Fruit fly (Drosophila melanogaster): ENCODE measurements around the gene CG17211.

Gene CG17211

DNA sequence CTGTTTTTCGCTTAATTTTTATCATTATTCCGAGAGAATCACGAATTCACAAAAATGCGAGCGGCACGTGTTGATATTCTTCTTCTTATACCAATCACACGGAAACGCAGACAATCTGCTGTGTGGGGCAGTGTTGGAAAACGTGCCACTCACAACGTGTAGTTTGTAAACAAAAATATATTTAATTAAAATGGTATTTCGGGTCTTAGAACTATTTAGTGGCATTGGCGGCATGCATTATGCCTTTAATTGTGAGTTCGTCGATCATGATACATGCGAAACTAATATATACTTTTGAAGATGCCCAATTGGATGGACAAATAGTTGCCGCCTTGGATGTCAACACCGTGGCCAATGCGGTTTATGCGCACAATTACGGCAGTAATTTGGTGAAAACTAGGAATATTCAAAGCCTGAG is 17.8 kb upstream of the CG17211 start, which contains the start of the genes CG6712 and Mt2 (continued):
- no peak for TF ChIP-seq Kr (GFP tag; optimal IDR thresholded peaks at IDR 0.05)
- TF ChIP-seq cas (GFP tag; IDR thresholded peaks at IDR 0.05), result no peak
- TF ChIP-seq CG34422 (GFP tag; IDR thresholded peaks at IDR 0.05), result peak; percentile 80; the same call in 1 of the 3 replicates
- no peak for TF ChIP-seq bowl (GFP tag; IDR thresholded peaks at IDR 0.05)
- TF ChIP-seq trem (tag; optimal IDR thresholded peaks at IDR 0.05), result peak; percentile 0
- TF ChIP-seq lilli (GFP tag; optimal IDR thresholded peaks at IDR 0.05), result peak; percentile 20
- no peak for TF ChIP-seq CG15479 (GFP tag; optimal IDR thresholded peaks at IDR 0.05)
- TF ChIP-seq en (GFP tag; optimal IDR thresholded peaks at IDR 0.05), result no peak
- no peak for TF ChIP-seq Abd-B (GFP tag; optimal IDR thresholded peaks at IDR 0.05)
- TF ChIP-seq Rfx (GFP tag; IDR thresholded peaks at IDR 0.05), result peak; percentile 55
- TF ChIP-seq seq (GFP tag; IDR thresholded peaks at IDR 0.05), result no peak
- TF ChIP-seq PHDP (tag; optimal IDR thresholded peaks at IDR 0.05), result no peak
- no peak for TF ChIP-seq H15 (GFP tag; IDR thresholded peaks at IDR 0.05)
- TF ChIP-seq slp2 (GFP tag; optimal IDR thresholded peaks at IDR 0.05), result no peak
- no peak for TF ChIP-seq aop (GFP tag; IDR thresholded peaks at IDR 0.05)
- TF ChIP-seq CG11456 (GFP tag; IDR thresholded peaks at IDR 0.05), result peak; percentile 18; the same call in 1 of the 3 replicates
- no peak for TF ChIP-seq toy (GFP tag; IDR thresholded peaks at IDR 0.05)
- TF ChIP-seq eve (GFP tag; optimal IDR thresholded peaks at IDR 0.05), result no peak
- no peak for TF ChIP-seq Opbp (GFP tag; IDR thresholded peaks at IDR 0.05; ENCODE audit: partially characterized antibody)
- no peak for TF ChIP-seq Bteb2 (GFP tag; optimal IDR thresholded peaks at IDR 0.05)
- TF ChIP-seq CG17186 (GFP tag; optimal IDR thresholded peaks at IDR 0.05), result no peak
- TF ChIP-seq h (optimal IDR thresholded peaks at IDR 0.05), result no peak
- no peak for TF ChIP-seq oc (tag; optimal IDR thresholded peaks at IDR 0.05)
- no peak for TF ChIP-seq CG31365 (tag; optimal IDR thresholded peaks at IDR 0.05)
- TF ChIP-seq Sry-δ (GFP tag; optimal IDR thresholded peaks at IDR 0.05), result no peak
- TF ChIP-seq zen (tag; optimal IDR thresholded peaks at IDR 0.05), result no peak
- TF ChIP-seq CG1603 (tag; optimal IDR thresholded peaks at IDR 0.05), result peak; percentile 26
- TF ChIP-seq ato (GFP tag; IDR thresholded peaks at IDR 0.05; ENCODE audit: partially characterized antibody), result no peak
- TF ChIP-seq CG12942 (GFP tag; optimal IDR thresholded peaks at IDR 0.05), result no peak
- TF ChIP-seq grn (GFP tag; optimal IDR thresholded peaks at IDR 0.05), result no peak
- TF ChIP-seq CG34376 (GFP tag; optimal IDR thresholded peaks at IDR 0.05), result no peak
- TF ChIP-seq CG9876 (GFP tag; optimal IDR thresholded peaks at IDR 0.05), result no peak
- no peak for TF ChIP-seq nau (GFP tag; optimal IDR thresholded peaks at IDR 0.05)
- TF ChIP-seq CG12391 (tag; optimal IDR thresholded peaks at IDR 0.05), result no peak
- no peak for TF ChIP-seq CG8944 (GFP tag; optimal IDR thresholded peaks at IDR 0.05)
- no peak for TF ChIP-seq sqz (GFP tag; optimal IDR thresholded peaks at IDR 0.05)
- TF ChIP-seq Ravus (GFP tag; IDR thresholded peaks at IDR 0.05), result no peak
- no peak for TF ChIP-seq pita (GFP tag; optimal IDR thresholded peaks at IDR 0.05)
- no peak for TF ChIP-seq amos (GFP tag; IDR thresholded peaks at IDR 0.05; ENCODE audit: partially characterized antibody)
- TF ChIP-seq crp (GFP tag; optimal IDR thresholded peaks at IDR 0.05), result peak in 1 of 2 experiments; percentile 67
- peak; percentile 18 for TF ChIP-seq Xbp1 (GFP tag; optimal IDR thresholded peaks at IDR 0.05)
- TF ChIP-seq CG9215 (GFP tag; IDR thresholded peaks at IDR 0.05), result no peak
- TF ChIP-seq CG7987 (GFP tag; optimal IDR thresholded peaks at IDR 0.05), result peak; percentile 5
- no peak for TF ChIP-seq sim (GFP tag; IDR thresholded peaks at IDR 0.05)
- TF ChIP-seq CG14710 (tag; optimal IDR thresholded peaks at IDR 0.05), result peak; percentile 63
- no peak for TF ChIP-seq CG42726 (GFP tag; IDR thresholded peaks at IDR 0.05; ENCODE audit: partially characterized antibody)
- TF ChIP-seq caup (GFP tag; optimal IDR thresholded peaks at IDR 0.05; ENCODE audit: severe bottlenecking), result peak; percentile 30
- TF ChIP-seq CG7556 (GFP tag; optimal IDR thresholded peaks at IDR 0.05), result no peak
- TF ChIP-seq CG1024 (GFP tag; IDR thresholded peaks at IDR 0.05), result no peak
- no peak for TF ChIP-seq wor (GFP tag; IDR thresholded peaks at IDR 0.05)
- no peak for TF ChIP-seq CG7963 (GFP tag; IDR thresholded peaks at IDR 0.05; ENCODE audit: partially characterized antibody)
- TF ChIP-seq CG7357 (GFP tag; IDR thresholded peaks at IDR 0.05), result no peak

All from whole organism, embryonic.